Worm (Caenorhabditis elegans) whole organism, L1 larva: Measurements from ENCODE around the gene ZK899.6.

Experiments used
- C04F5.9 ChIP-seq: sonication (generic microtip); optimal IDR thresholded peaks from 2 replicates; lab custom pipeline; 2016; ENCODE audit warnings: missing genetic modification characterization, missing compliant biosample characterization
- C16A3.4 ChIP-seq: fragments of 150-350 bp; optimal IDR thresholded peaks from 2 replicates; lab custom pipeline; 2014; ENCODE audit warnings: missing biosample characterization, missing genetic modification characterization
- C34B4.2 ChIP-seq: sonication (generic microtip); optimal IDR thresholded peaks from 2 replicates; lab custom pipeline; 2017; ENCODE audit warnings: mild to moderate bottlenecking, missing genetic modification characterization, missing compliant biosample characterization
- F16B12.6 ChIP-seq: fragments of 150-350 bp; optimal IDR thresholded peaks from 2 replicates; lab custom pipeline; 2014; ENCODE audit warnings: missing biosample characterization, missing genetic modification characterization
- Y116A8C.19 ChIP-seq: sonication (generic microtip); optimal IDR thresholded peaks from 2 replicates; lab custom pipeline; 2016; ENCODE audit warnings: missing compliant biosample characterization, missing genetic modification characterization, borderline replicate concordance
- aha-1 ChIP-seq: fragments of 150-350 bp; optimal IDR thresholded peaks from 2 replicates; lab custom pipeline; 2014; ENCODE audit warnings: missing biosample characterization, missing genetic modification characterization
- alr-1 ChIP-seq: fragments of 200-800 bp; sonication (Bioruptor generic); optimal IDR thresholded peaks from 2 replicates; lab custom pipeline; 2018; ENCODE audit warnings: borderline replicate concordance, mild to moderate bottlenecking, missing genetic modification characterization, missing compliant biosample characterization
- aly-2 ChIP-seq: fragments of 150-350 bp; optimal IDR thresholded peaks from 2 replicates; lab custom pipeline; 2014; ENCODE audit warnings: missing biosample characterization, missing genetic modification characterization
- ama-1 ChIP-seq: fragments of 150-350 bp; optimal IDR thresholded peaks from 2 replicates; lab custom pipeline; 2014
- blmp-1 ChIP-seq: fragments of 150-350 bp; optimal IDR thresholded peaks from 2 replicates; lab custom pipeline; 2014; ENCODE audit warnings: missing biosample characterization, missing genetic modification characterization
- ceh-88 ChIP-seq: fragments of 200-800 bp; sonication (Bioruptor generic); IDR thresholded peaks from 2 replicates; pipeline ENCODE4 v1.3.6; 2022; ENCODE audit warnings: missing genetic modification characterization, missing compliant biosample characterization
- ceh-90 ChIP-seq: sonication (generic microtip); optimal IDR thresholded peaks from 2 replicates; lab custom pipeline; 2016; ENCODE audit warnings: missing genetic modification characterization, missing compliant biosample characterization
- ces-1 ChIP-seq: fragments of 150-350 bp; optimal IDR thresholded peaks from 2 replicates; lab custom pipeline; 2014; ENCODE audit warnings: missing biosample characterization, missing genetic modification reagents, missing genetic modification characterization
- efl-3 ChIP-seq: fragments of 200-800 bp; sonication (Bioruptor generic); optimal IDR thresholded peaks from 2 replicates; lab custom pipeline; 2018; ENCODE audit warnings: mild to moderate bottlenecking, missing genetic modification characterization, missing compliant biosample characterization
- egl-27 ChIP-seq, 2 experiments: fragments of 150-350 bp in 1 of 2; sonication (generic microtip); optimal IDR thresholded peaks; 3 replicates each; lab custom pipeline; 2017 to 2018; ENCODE audit warnings: missing biosample characterization in 2 of 2, missing genetic modification characterization in 2 of 2, missing genetic modification reagents in 2 of 2
- elt-3 ChIP-seq, 6 experiments: fragments of 150-350 bp in 1 of 6; sonication (generic microtip); optimal IDR thresholded peaks; 2 replicates each; lab custom pipeline; 2017 to 2018; ENCODE audit warnings: missing biosample characterization in 6 of 6, missing genetic modification characterization in 6 of 6, inconsistent platforms in 1 of 6
- fkh-4 ChIP-seq: sonication (generic microtip); optimal IDR thresholded peaks from 2 replicates; lab custom pipeline; 2016; ENCODE audit warnings: missing compliant biosample characterization, missing genetic modification characterization, borderline replicate concordance
- fkh-8 ChIP-seq: sonication (generic microtip); optimal IDR thresholded peaks from 2 replicates; lab custom pipeline; 2016; ENCODE audit warnings: mild to moderate bottlenecking, missing genetic modification characterization, missing compliant biosample characterization
- fos-1 ChIP-seq: fragments of 150-350 bp; optimal IDR thresholded peaks from 2 replicates; lab custom pipeline; 2014; ENCODE audit warnings: missing biosample characterization, missing genetic modification characterization
- grh-1 ChIP-seq: fragments of 200-800 bp; sonication (Bioruptor generic); IDR thresholded peaks from 2 replicates; pipeline ENCODE4 v1.3.6; 2022; ENCODE audit warnings: missing genetic modification reagents, missing genetic modification characterization, missing compliant biosample characterization
- hlh-4 ChIP-seq: sonication (generic microtip); optimal IDR thresholded peaks from 2 replicates; lab custom pipeline; 2016; ENCODE audit warnings: mild to moderate bottlenecking, missing genetic modification characterization, missing compliant biosample characterization
- hpl-2 ChIP-seq: fragments of 150-350 bp; optimal IDR thresholded peaks from 2 replicates; lab custom pipeline; 2014; ENCODE audit warnings: missing biosample characterization, missing genetic modification reagents, missing genetic modification characterization
- irx-1 ChIP-seq: sonication (generic microtip); optimal IDR thresholded peaks from 2 replicates; lab custom pipeline; 2016; ENCODE audit warnings: missing genetic modification characterization, missing compliant biosample characterization
- isw-1 ChIP-seq: fragments of 200-800 bp; sonication (Bioruptor generic); IDR thresholded peaks from 2 replicates; pipeline ENCODE4 v1.3.6; 2022; ENCODE audit warnings: missing genetic modification characterization, missing compliant biosample characterization
- jun-1 ChIP-seq: fragments of 150-350 bp; optimal IDR thresholded peaks from 2 replicates; lab custom pipeline; 2014; ENCODE audit warnings: missing biosample characterization, missing genetic modification reagents, missing genetic modification characterization
- lin-13 ChIP-seq: fragments of 150-350 bp; optimal IDR thresholded peaks from 2 replicates; lab custom pipeline; 2014; ENCODE audit warnings: missing biosample characterization, missing genetic modification reagents, missing genetic modification characterization
- lir-3 ChIP-seq: sonication (generic microtip); optimal IDR thresholded peaks from 2 replicates; lab custom pipeline; 2016; ENCODE audit warnings: mild to moderate bottlenecking, missing genetic modification characterization, moderate library complexity, missing compliant biosample characterization; ENCODE audit not compliant: poor library complexity
- mdl-1 ChIP-seq, 2 experiments: fragments of 150-350 bp; optimal IDR thresholded peaks; 2 replicates each; lab custom pipeline; 2014 to 2017; ENCODE audit warnings: missing biosample characterization in 2 of 2, missing genetic modification characterization in 2 of 2, inconsistent platforms in 1 of 2
- mef-2 ChIP-seq: fragments of 150-350 bp; optimal IDR thresholded peaks from 2 replicates; lab custom pipeline; 2014; ENCODE audit warnings: missing biosample characterization, missing genetic modification characterization
- mep-1 ChIP-seq: fragments of 150-350 bp; optimal IDR thresholded peaks from 2 replicates; lab custom pipeline; 2014; ENCODE audit warnings: missing biosample characterization, missing genetic modification characterization
- nhr-12 ChIP-seq: sonication (generic microtip); optimal IDR thresholded peaks from 2 replicates; lab custom pipeline; 2017; ENCODE audit warnings: missing biosample characterization, missing genetic modification characterization
- nhr-20 ChIP-seq: sonication (generic microtip); optimal IDR thresholded peaks from 2 replicates; lab custom pipeline; 2016; ENCODE audit warnings: mild to moderate bottlenecking, missing genetic modification characterization, missing compliant biosample characterization
- nhr-237 ChIP-seq: fragments of 150-350 bp; optimal IDR thresholded peaks from 2 replicates; lab custom pipeline; 2014; ENCODE audit warnings: missing biosample characterization, missing genetic modification characterization
- nhr-47 ChIP-seq: sonication (generic microtip); optimal IDR thresholded peaks from 2 replicates; lab custom pipeline; 2016; ENCODE audit warnings: mild to moderate bottlenecking, missing genetic modification characterization, moderate library complexity, missing compliant biosample characterization
- nhr-76 ChIP-seq: sonication (generic microtip); optimal IDR thresholded peaks from 2 replicates; lab custom pipeline; 2017; ENCODE audit warnings: missing biosample characterization, missing genetic modification characterization
- nhr-84 ChIP-seq: sonication (generic microtip); optimal IDR thresholded peaks from 2 replicates; lab custom pipeline; 2017; ENCODE audit warnings: missing biosample characterization, missing genetic modification characterization
- nhr-90 ChIP-seq: sonication (generic microtip); optimal IDR thresholded peaks from 2 replicates; lab custom pipeline; 2016; ENCODE audit warnings: mild to moderate bottlenecking, missing genetic modification characterization, missing compliant biosample characterization; ENCODE audit not compliant: poor library complexity
- pqm-1 ChIP-seq: sonication (generic microtip); optimal IDR thresholded peaks from 3 replicates; lab custom pipeline; 2017; ENCODE audit warnings: missing biosample characterization, missing genetic modification characterization
- rnt-1 ChIP-seq: sonication (generic microtip); optimal IDR thresholded peaks from 2 replicates; lab custom pipeline; 2016; ENCODE audit warnings: mild to moderate bottlenecking, missing genetic modification characterization, moderate library complexity, missing compliant biosample characterization
- sox-4 ChIP-seq: sonication (generic microtip); optimal IDR thresholded peaks from 2 replicates; lab custom pipeline; 2016; ENCODE audit warnings: missing genetic modification characterization, missing compliant biosample characterization
- sptf-1 ChIP-seq: fragments of 150-350 bp; optimal IDR thresholded peaks from 2 replicates; lab custom pipeline; 2014; ENCODE audit warnings: missing biosample characterization, missing genetic modification characterization
- tbx-2 ChIP-seq: sonication (generic microtip); optimal IDR thresholded peaks from 2 replicates; lab custom pipeline; 2016; ENCODE audit warnings: missing genetic modification characterization, missing compliant biosample characterization
- unc-30 ChIP-seq: sonication (generic microtip); optimal IDR thresholded peaks from 2 replicates; lab custom pipeline; 2017; ENCODE audit warnings: missing biosample characterization, missing genetic modification characterization
- unc-62 ChIP-seq: fragments of 150-350 bp; optimal IDR thresholded peaks from 2 replicates; lab custom pipeline; 2014; ENCODE audit warnings: missing biosample characterization, missing genetic modification reagents, missing genetic modification characterization
- unc-98 ChIP-seq: fragments of 200-800 bp; sonication (Bioruptor generic); IDR thresholded peaks from 2 replicates; pipeline ENCODE4 v1.3.6; 2022; ENCODE audit warnings: missing genetic modification characterization, missing compliant biosample characterization
- vab-15 ChIP-seq: sonication (generic microtip); optimal IDR thresholded peaks from 2 replicates; lab custom pipeline; 2017; ENCODE audit warnings: missing genotype, mild to moderate bottlenecking, missing genetic modification characterization, missing compliant biosample characterization
- ztf-11 ChIP-seq, 2 experiments: sonication (generic microtip); optimal IDR thresholded peaks; 2 replicates each; lab custom pipeline; 2016 to 2017; ENCODE audit warnings: missing genetic modification characterization in 2 of 2, missing biosample characterization in 1 of 2, missing compliant biosample characterization in 1 of 2
- ztf-4 ChIP-seq: fragments of 150-350 bp; optimal IDR thresholded peaks from 2 replicates; lab custom pipeline; 2014; ENCODE audit warnings: missing biosample characterization, missing genetic modification characterization

ZK899.6 gene

ce11 chrX:9465722-9466132 lies 2.6 kb downstream of the ZK899.6 start (continued):
- TF ChIP-seq C04F5.9: peak; percentile 92
- TF ChIP-seq pqm-1: peak; percentile 91
- peak; percentile 100 for TF ChIP-seq nhr-47 (tag; lab: Kevin White, UChicago)
- TF ChIP-seq mef-2: peak; percentile 66
- TF ChIP-seq lir-3 (tag; lab: Kevin White, UChicago): peak; percentile 94
- peak; percentile 85 for TF ChIP-seq hlh-4 (tag; lab: Kevin White, UChicago)
- TF ChIP-seq aha-1 (tag; lab: Kevin White, UChicago): peak; percentile 85
- TF ChIP-seq ama-1 (lab: Kevin White, UChicago): no peak
- TF ChIP-seq efl-3 (GFP tag; lab: Kevin White, UChicago): peak; percentile 91
- TF ChIP-seq nhr-90 (tag; lab: Kevin White, UChicago): peak; percentile 100
- no peak for TF ChIP-seq sptf-1 (tag; lab: Kevin White, UChicago)
- TF ChIP-seq tbx-2 (tag; lab: Kevin White, UChicago): peak; percentile 99
- peak; percentile 99 for TF ChIP-seq ztf-4 (tag; lab: Kevin White, UChicago)
- peak; percentile 100 for TF ChIP-seq nhr-237 (tag; lab: Kevin White, UChicago)
- TF ChIP-seq unc-30 (tag; lab: Kevin White, UChicago): peak; percentile 93
- peak; percentile 99 for TF ChIP-seq aly-2 (tag; lab: Kevin White, UChicago)
- TF ChIP-seq C34B4.2 (tag; lab: Kevin White, UChicago): peak; percentile 51
- no peak for TF ChIP-seq alr-1 (tag; lab: Kevin White, UChicago)
- TF ChIP-seq sox-4: peak; percentile 100
- TF ChIP-seq mep-1 (tag; lab: Kevin White, UChicago): peak; percentile 100
- TF ChIP-seq ceh-88 (GFP tag; lab: Robert Waterston, UW): peak; percentile 97
- TF ChIP-seq nhr-20 (tag; lab: Kevin White, UChicago): peak; percentile 99
- peak; percentile 100 for TF ChIP-seq jun-1 (tag; lab: Kevin White, UChicago)
- peak in 5 of 6 experiments; percentile 44 to 100 (median 92) for TF ChIP-seq elt-3 (tag; optimal IDR thresholded peaks at IDR 0.05; lab: Kevin White, UChicago)
- peak; percentile 99 for TF ChIP-seq fos-1 (tag; lab: Kevin White, UChicago)
- peak; percentile 100 for TF ChIP-seq nhr-76 (tag; lab: Kevin White, UChicago)
- peak; percentile 35 for TF ChIP-seq F16B12.6
- no peak for TF ChIP-seq unc-62
- peak; percentile 22 for TF ChIP-seq Y116A8C.19
- peak; percentile 91 for TF ChIP-seq unc-98 (GFP tag; lab: Robert Waterston, UW)
- peak; percentile 71 to 90 for TF ChIP-seq mdl-1 (tag; optimal IDR thresholded peaks at IDR 0.05; lab: Kevin White, UChicago)
- TF ChIP-seq C16A3.4 (tag; lab: Kevin White, UChicago): peak; percentile 99
- TF ChIP-seq blmp-1: peak; percentile 61
- TF ChIP-seq ceh-90 (tag; lab: Kevin White, UChicago): peak; percentile 48
- peak; percentile 93 for TF ChIP-seq egl-27 (tag; optimal IDR thresholded peaks at IDR 0.05; lab: Kevin White, UChicago)
- peak; percentile 99 for TF ChIP-seq lin-13 (GFP tag; lab: Kevin White, UChicago)
- peak; percentile 96 for TF ChIP-seq fkh-4 (tag; lab: Kevin White, UChicago)
- TF ChIP-seq nhr-12 (tag; lab: Kevin White, UChicago): peak; percentile 87
- peak; percentile 94 for TF ChIP-seq grh-1
- peak; percentile 71 for TF ChIP-seq vab-15 (tag; lab: Kevin White, UChicago)
- TF ChIP-seq rnt-1 (tag; lab: Kevin White, UChicago): peak; percentile 98
- TF ChIP-seq hpl-2 (GFP tag; lab: Kevin White, UChicago): peak; percentile 99
- TF ChIP-seq isw-1 (GFP tag; lab: Robert Waterston, UW): peak; percentile 92
- peak; percentile 79 to 96 for TF ChIP-seq ztf-11 (tag; optimal IDR thresholded peaks at IDR 0.05; lab: Kevin White, UChicago)
- peak; percentile 87 for TF ChIP-seq nhr-84 (tag; lab: Kevin White, UChicago)
- peak; percentile 96 for TF ChIP-seq fkh-8 (tag; lab: Kevin White, UChicago)
- peak; percentile 87 for TF ChIP-seq ces-1 (GFP tag; lab: Kevin White, UChicago)
- peak; percentile 100 for TF ChIP-seq irx-1 (tag; lab: Kevin White, UChicago)
